Worm (Caenorhabditis elegans): ENCODE results near the gene C33F10.1.

- no peak for TF ChIP-seq ztf-29 (GFP tag; IDR thresholded peaks at IDR 0.05)
- no peak for TF ChIP-seq cog-1 (tag; optimal IDR thresholded peaks at IDR 0.05)
Observed at ce11 chrII:4800524-4800923, 34.3 kb upstream of the C33F10.1 start.

All from whole organism, midembryonic.